Worm (Caenorhabditis elegans) whole organism, mixed stage, embryonic: Measurements from ENCODE around the gene C50F4.16.

ENCODE experiments used
- M03D4.4 ChIP-seq: sonication (generic microtip); optimal IDR thresholded peaks from 2 replicates; lab custom pipeline; 2017; ENCODE audit warnings: mild to moderate bottlenecking, missing genetic modification characterization, missing compliant biosample characterization
- bed-3 ChIP-seq: fragments of 200-800 bp; sonication (Bioruptor generic); optimal IDR thresholded peaks from 3 replicates; lab custom pipeline; 2018; ENCODE audit warnings: mild to moderate bottlenecking, missing genetic modification characterization, moderate library complexity, missing compliant biosample characterization
- blmp-1 ChIP-seq: fragments of 150-350 bp; optimal IDR thresholded peaks from 2 replicates; lab custom pipeline; 2014; ENCODE audit warnings: missing biosample characterization, missing genetic modification characterization
- ceh-39 ChIP-seq: fragments of 150-350 bp; optimal IDR thresholded peaks from 2 replicates; lab custom pipeline; 2014; ENCODE audit warnings: missing biosample characterization, missing genetic modification characterization
- ceh-43 ChIP-seq: fragments of 200-800 bp; sonication (Bioruptor generic); optimal IDR thresholded peaks from 2 replicates; lab custom pipeline; 2018; ENCODE audit warnings: mild to moderate bottlenecking, missing genetic modification characterization, moderate library complexity, missing compliant biosample characterization
- ceh-83 ChIP-seq: fragments of 200-800 bp; sonication (Bioruptor generic); optimal IDR thresholded peaks from 2 replicates; lab custom pipeline; 2018; ENCODE audit warnings: mild to moderate bottlenecking, missing genetic modification characterization, missing compliant biosample characterization
- ces-1 ChIP-seq: fragments of 150-350 bp; optimal IDR thresholded peaks from 2 replicates; lab custom pipeline; 2014; ENCODE audit warnings: missing biosample characterization, missing genetic modification reagents, missing genetic modification characterization
- cnd-1 ChIP-seq: fragments of 200-800 bp; sonication (Bioruptor generic); optimal IDR thresholded peaks from 2 replicates; lab custom pipeline; 2018; ENCODE audit warnings: mild to moderate bottlenecking, missing genetic modification characterization, missing compliant biosample characterization
- drap-1 ChIP-seq: fragments of 200-800 bp; sonication (Bioruptor generic); optimal IDR thresholded peaks from 3 replicates; lab custom pipeline; 2018; ENCODE audit warnings: mild to moderate bottlenecking, missing genetic modification characterization, missing compliant biosample characterization
- elt-1 ChIP-seq: sonication (generic microtip); optimal IDR thresholded peaks from 2 replicates; lab custom pipeline; 2017; ENCODE audit warnings: missing genetic modification characterization, mild to moderate bottlenecking, missing compliant biosample characterization, antibody characterized with exemption, moderate library complexity, borderline replicate concordance; ENCODE audit not compliant: insufficient read depth
- elt-3 ChIP-seq: fragments of 150-350 bp; optimal IDR thresholded peaks from 2 replicates; lab custom pipeline; 2014; ENCODE audit warnings: missing biosample characterization, missing genetic modification characterization
- flh-1 ChIP-seq: fragments of 200-800 bp; sonication (Bioruptor generic); optimal IDR thresholded peaks from 2 replicates; lab custom pipeline; 2018; ENCODE audit warnings: mild to moderate bottlenecking, missing genetic modification characterization, moderate library complexity, missing compliant biosample characterization
- ham-2 ChIP-seq: fragments of 200-800 bp; sonication (Bioruptor generic); optimal IDR thresholded peaks from 2 replicates; lab custom pipeline; 2018; ENCODE audit warnings: mild to moderate bottlenecking, missing genetic modification characterization, missing compliant biosample characterization
- hlh-1 ChIP-seq: fragments of 150-350 bp; optimal IDR thresholded peaks from 2 replicates; lab custom pipeline; 2014; ENCODE audit warnings: missing biosample characterization, missing genetic modification reagents, missing genetic modification characterization
- lin-13 ChIP-seq: fragments of 150-350 bp; optimal IDR thresholded peaks from 2 replicates; lab custom pipeline; 2014; ENCODE audit warnings: missing biosample characterization, missing genetic modification characterization
- lin-32 ChIP-seq: fragments of 200-800 bp; sonication (Bioruptor generic); optimal IDR thresholded peaks from 2 replicates; lab custom pipeline; 2018; ENCODE audit warnings: mild to moderate bottlenecking, missing genetic modification characterization, missing compliant biosample characterization
- lsy-2 ChIP-seq: fragments of 150-350 bp; optimal IDR thresholded peaks from 2 replicates; lab custom pipeline; 2014; ENCODE audit warnings: missing biosample characterization, missing genetic modification characterization
- mab-5 ChIP-seq: fragments of 150-350 bp; optimal IDR thresholded peaks from 2 replicates; lab custom pipeline; 2014; ENCODE audit warnings: missing biosample characterization, missing genetic modification characterization
- mep-1 ChIP-seq: fragments of 150-350 bp; optimal IDR thresholded peaks from 2 replicates; lab custom pipeline; 2017; ENCODE audit warnings: missing biosample characterization, missing genetic modification reagents, missing genetic modification characterization, inconsistent platforms
- mls-2 ChIP-seq: sonication (generic microtip); optimal IDR thresholded peaks from 2 replicates; lab custom pipeline; 2016; ENCODE audit warnings: mild to moderate bottlenecking, missing genetic modification characterization, moderate library complexity, missing compliant biosample characterization
- nhr-12 ChIP-seq: fragments of 150-350 bp; optimal IDR thresholded peaks from 2 replicates; lab custom pipeline; 2014; ENCODE audit warnings: missing biosample characterization, missing genetic modification characterization
- nhr-2 ChIP-seq: fragments of 150-350 bp; optimal IDR thresholded peaks from 2 replicates; lab custom pipeline; 2014; ENCODE audit warnings: missing biosample characterization, missing genetic modification characterization
- nhr-237 ChIP-seq: fragments of 150-350 bp; optimal IDR thresholded peaks from 2 replicates; lab custom pipeline; 2014; ENCODE audit warnings: missing biosample characterization, missing genetic modification characterization
- nhr-28 ChIP-seq: fragments of 150-350 bp; optimal IDR thresholded peaks from 2 replicates; lab custom pipeline; 2014; ENCODE audit warnings: missing biosample characterization, missing genetic modification characterization
- nhr-76 ChIP-seq: sonication (generic microtip); optimal IDR thresholded peaks from 2 replicates; lab custom pipeline; 2017; ENCODE audit warnings: missing biosample characterization, missing genetic modification characterization
- pha-4 ChIP-seq: fragments of 150-350 bp; optimal IDR thresholded peaks from 2 replicates; lab custom pipeline; 2018; ENCODE audit warnings: missing biosample characterization, missing genetic modification reagents, missing genetic modification characterization
- sem-2 ChIP-seq: fragments of 200-800 bp; sonication (Bioruptor generic); optimal IDR thresholded peaks from 2 replicates; lab custom pipeline; 2018; ENCODE audit warnings: mild to moderate bottlenecking, missing genetic modification characterization, missing compliant biosample characterization
- snpc-4 ChIP-seq: fragments of 150-350 bp; optimal IDR thresholded peaks from 2 replicates; lab custom pipeline; 2014; ENCODE audit warnings: missing biosample characterization, missing genetic modification characterization
- sptf-1 ChIP-seq: sonication (generic microtip); optimal IDR thresholded peaks from 2 replicates; lab custom pipeline; 2017; ENCODE audit warnings: mild to moderate bottlenecking, missing genetic modification characterization, moderate library complexity, missing compliant biosample characterization
- tbx-8 ChIP-seq: fragments of 200-800 bp; sonication (Bioruptor generic); optimal IDR thresholded peaks from 2 replicates; lab custom pipeline; 2018; ENCODE audit warnings: mild to moderate bottlenecking, missing genetic modification characterization, moderate library complexity, missing compliant biosample characterization
- unc-120 ChIP-seq: sonication (generic microtip); optimal IDR thresholded peaks from 2 replicates; lab custom pipeline; 2017; ENCODE audit warnings: missing genetic modification characterization, missing compliant biosample characterization; ENCODE audit not compliant: poor library complexity, severe bottlenecking
- unc-39 ChIP-seq: fragments of 150-350 bp; optimal IDR thresholded peaks from 2 replicates; lab custom pipeline; 2014; ENCODE audit warnings: missing biosample characterization, missing genetic modification characterization
- unc-62 ChIP-seq: fragments of 150-350 bp; optimal IDR thresholded peaks from 2 replicates; lab custom pipeline; 2014; ENCODE audit warnings: missing biosample characterization, missing genetic modification reagents, missing genetic modification characterization
- zip-8 ChIP-seq: fragments of 150-350 bp; optimal IDR thresholded peaks from 2 replicates; lab custom pipeline; 2014; ENCODE audit warnings: missing biosample characterization, missing genetic modification characterization
- ztf-11 ChIP-seq: fragments of 150-350 bp; optimal IDR thresholded peaks from 2 replicates; lab custom pipeline; 2014; ENCODE audit warnings: missing biosample characterization, missing genetic modification characterization

The C50F4.16 gene

ce11 chrV:9541506-9541905 lies at the start of gene C50F4.16:
C50F4.16 (minus strand) TSS chrV:9541606.
- TF ChIP-seq drap-1 (GFP tag; lab: Kevin White, UChicago) (no peak), tbx-8 (no peak), ham-2 (no peak), snpc-4 (tag; lab: Kevin White, UChicago) (no peak), mep-1 (tag; lab: Kevin White, UChicago) (no peak), ztf-11 (tag; lab: Kevin White, UChicago) (no peak)

ce11 chrV:9590317-9590716 lies 48.9 kb upstream of the C50F4.16 start, which contains the start of gene K09G1.2:
K09G1.2 (plus strand) TSS chrV:9590617.
- no peak for TF ChIP-seq nhr-2 (tag; lab: Kevin White, UChicago)
- TF ChIP-seq pha-4 (tag; lab: Kevin White, UChicago) = no peak
- TF ChIP-seq unc-62 (GFP tag; lab: Kevin White, UChicago) = no peak
- TF ChIP-seq ham-2 = no peak
- TF ChIP-seq elt-3 (tag; lab: Kevin White, UChicago) = no peak
- TF ChIP-seq ztf-11 (tag; lab: Kevin White, UChicago) = no peak
- no peak for TF ChIP-seq unc-39 (tag; lab: Kevin White, UChicago)
- no peak for TF ChIP-seq nhr-237 (tag; lab: Kevin White, UChicago)
- no peak for TF ChIP-seq nhr-76 (tag; lab: Kevin White, UChicago)
- no peak for TF ChIP-seq sptf-1 (tag; lab: Kevin White, UChicago)
- TF ChIP-seq nhr-28 (tag; lab: Kevin White, UChicago) = no peak
- TF ChIP-seq mep-1 (tag; lab: Kevin White, UChicago) = no peak
- TF ChIP-seq ceh-83 (GFP tag; lab: Kevin White, UChicago) = no peak
- no peak for TF ChIP-seq blmp-1 (tag; lab: Kevin White, UChicago)
- no peak for TF ChIP-seq lin-32 (GFP tag; lab: Kevin White, UChicago)
- TF ChIP-seq tbx-8 = no peak
- no peak for TF ChIP-seq drap-1 (GFP tag; lab: Kevin White, UChicago)

- no peak for TF ChIP-seq drap-1 (GFP tag; lab: Kevin White, UChicago)
- TF ChIP-seq elt-1 = peak; percentile 36
Observed at ce11 chrV:9588574-9588973, 47.2 kb upstream of the C50F4.16 start.

ce11 chrV:9587619-9588018 lies 46.2 kb upstream of the C50F4.16 start:
- TF ChIP-seq elt-1 (peak; percentile 63), hlh-1 (tag; lab: Kevin White, UChicago) (no peak)

ce11 chrV:9584263-9584662 lies 42.9 kb upstream of the C50F4.16 start:
- TF ChIP-seq mab-5 (tag; lab: Kevin White, UChicago) (no peak), tbx-8 (no peak)

ce11 chrV:9583323-9583644 lies 41.9 kb upstream of the C50F4.16 start, which contains the start of gene K09G1.1:
K09G1.1 (plus strand) TSS chrV:9583545.
- TF ChIP-seq unc-62 (GFP tag; lab: Kevin White, UChicago) = no peak

ce11 chrV:9582594-9583322 lies 41.4 kb upstream of the C50F4.16 start, which contains the start of gene rtfo-1:
rtfo-1 (minus strand) TSS chrV:9582644.
- TF ChIP-seq snpc-4 (tag; lab: Kevin White, UChicago) (no peak), lsy-2 (tag; lab: Kevin White, UChicago) (peak; percentile 26), sem-2 (no peak), flh-1 (GFP tag; lab: Kevin White, UChicago) (no peak), nhr-237 (tag; lab: Kevin White, UChicago) (peak; percentile 6), ceh-83 (GFP tag; lab: Kevin White, UChicago) (peak; percentile 58), ceh-39 (no peak), tbx-8 (no peak), zip-8 (no peak), lin-13 (peak; percentile 39), mls-2 (peak; percentile 54), ceh-43 (GFP tag; lab: Kevin White, UChicago) (peak; percentile 72), mab-5 (tag; lab: Kevin White, UChicago) (no peak), nhr-12 (tag; lab: Kevin White, UChicago) (no peak), sptf-1 (tag; lab: Kevin White, UChicago) (peak; percentile 85), M03D4.4 (tag; lab: Kevin White, UChicago) (peak; percentile 69), hlh-1 (tag; lab: Kevin White, UChicago) (peak; percentile 65), blmp-1 (tag; lab: Kevin White, UChicago) (peak; percentile 25), cnd-1 (tag; lab: Kevin White, UChicago) (peak; percentile 61), unc-120 (tag; lab: Kevin White, UChicago) (no peak), ham-2 (peak; percentile 54), mep-1 (tag; lab: Kevin White, UChicago) (peak; percentile 65), drap-1 (GFP tag; lab: Kevin White, UChicago) (peak; percentile 58), pha-4 (tag; lab: Kevin White, UChicago) (peak; percentile 24), bed-3 (GFP tag; lab: Kevin White, UChicago) (peak; percentile 8), lin-32 (GFP tag; lab: Kevin White, UChicago) (peak; percentile 10), ces-1 (GFP tag; lab: Kevin White, UChicago) (peak; percentile 39), ztf-11 (tag; lab: Kevin White, UChicago) (peak; percentile 57), nhr-76 (tag; lab: Kevin White, UChicago) (peak; percentile 69)
